Fruit fly (Drosophila melanogaster): ENCODE results near the gene Ir10a.

Ir10a gene

dm6 chrX:11347809-11348208 is 36.8 kb upstream of the Ir10a start, which contains the start of the genes GCS1 and CG11756 (continued):
- no peak for TF ChIP-seq ken (GFP tag; IDR thresholded peaks at IDR 0.05)
- TF ChIP-seq CG14860 (GFP tag; IDR thresholded peaks at IDR 0.05; ENCODE audit: partially characterized antibody), result no peak
- no peak for TF ChIP-seq CG3726 (GFP tag; IDR thresholded peaks at IDR 0.05)
- no peak for TF ChIP-seq Asciz (GFP tag; optimal IDR thresholded peaks at IDR 0.05)
- no peak for TF ChIP-seq gcm (GFP tag; optimal IDR thresholded peaks at IDR 0.05)
- no peak for TF ChIP-seq NfI (GFP tag; optimal IDR thresholded peaks at IDR 0.05)
- TF ChIP-seq CG11456 (GFP tag; IDR thresholded peaks at IDR 0.05), result no peak
- TF ChIP-seq Nf-YB (GFP tag; optimal IDR thresholded peaks at IDR 0.05), result no peak
- no peak for TF ChIP-seq CG7786 (GFP tag; optimal IDR thresholded peaks at IDR 0.05)
- TF ChIP-seq trh (GFP tag; optimal IDR thresholded peaks at IDR 0.05), result no peak
- no peak for TF ChIP-seq CG8089 (GFP tag; optimal IDR thresholded peaks at IDR 0.05)
- no peak for TF ChIP-seq tio (GFP tag; optimal IDR thresholded peaks at IDR 0.05)
- peak; percentile 23 for TF ChIP-seq CG14710 (tag; optimal IDR thresholded peaks at IDR 0.05)
- TF ChIP-seq CG31441 (GFP tag; IDR thresholded peaks at IDR 0.05), result no peak
- peak; percentile 17 for TF ChIP-seq phol (tag; optimal IDR thresholded peaks at IDR 0.05)
- no peak for TF ChIP-seq ttk (GFP tag; IDR thresholded peaks at IDR 0.05)
- TF ChIP-seq CG15514 (GFP tag; optimal IDR thresholded peaks at IDR 0.05), result peak; percentile 29
- no peak for TF ChIP-seq zen (tag; optimal IDR thresholded peaks at IDR 0.05)
- no peak for TF ChIP-seq CG10543 (GFP tag; optimal IDR thresholded peaks at IDR 0.05)
- TF ChIP-seq mam (GFP tag; optimal IDR thresholded peaks at IDR 0.05), result no peak
- no peak for TF ChIP-seq CG14050 (GFP tag; IDR thresholded peaks at IDR 0.05)
- no peak for TF ChIP-seq CG17568 (GFP tag; optimal IDR thresholded peaks at IDR 0.05)
- TF ChIP-seq CG7271 (tag; optimal IDR thresholded peaks at IDR 0.05), result no peak
- TF ChIP-seq B-H1 (GFP tag; IDR thresholded peaks at IDR 0.05), result no peak
- no peak for TF ChIP-seq her (GFP tag; optimal IDR thresholded peaks at IDR 0.05)
- TF ChIP-seq jumu (GFP tag; optimal IDR thresholded peaks at IDR 0.05), result no peak
- TF ChIP-seq CG5953 (GFP tag; IDR thresholded peaks at IDR 0.05), result no peak
- TF ChIP-seq bcd (GFP tag; optimal IDR thresholded peaks at IDR 0.05), result no peak
- TF ChIP-seq pita (GFP tag; optimal IDR thresholded peaks at IDR 0.05), result peak; percentile 45
- TF ChIP-seq trem (tag; optimal IDR thresholded peaks at IDR 0.05), result peak; percentile 37
- TF ChIP-seq gt (GFP tag; IDR thresholded peaks at IDR 0.05), result no peak
- TF ChIP-seq CG3847 (GFP tag; IDR thresholded peaks at IDR 0.05), result 0 out of 2 replicates have a peak, but pooled peaks have one; percentile 17
- TF ChIP-seq CG10209 (GFP tag; optimal IDR thresholded peaks at IDR 0.05), result no peak
- TF ChIP-seq CTCF (GFP tag; optimal IDR thresholded peaks at IDR 0.05), result peak; percentile 51
- no peak for TF ChIP-seq Ssrp (tag; optimal IDR thresholded peaks at IDR 0.05)
- no peak for TF ChIP-seq CG15479 (GFP tag; optimal IDR thresholded peaks at IDR 0.05)
- TF ChIP-seq Sin3A (optimal IDR thresholded peaks at IDR 0.05), result peak; percentile 19
- peak; percentile 48 for TF ChIP-seq MESR4 (GFP tag; optimal IDR thresholded peaks at IDR 0.05)
- TF ChIP-seq chinmo (GFP tag; IDR thresholded peaks at IDR 0.05; ENCODE audit: partially characterized antibody), result no peak
- no peak for TF ChIP-seq peb (GFP tag; IDR thresholded peaks at IDR 0.05)
- no peak for TF ChIP-seq Mes4 (GFP tag; optimal IDR thresholded peaks at IDR 0.05)
- no peak for TF ChIP-seq wor (GFP tag; IDR thresholded peaks at IDR 0.05)
- peak; percentile 27 for TF ChIP-seq CG10267 (tag; optimal IDR thresholded peaks at IDR 0.05)
- no peak for TF ChIP-seq CG2120 (GFP tag; optimal IDR thresholded peaks at IDR 0.05)
- peak; percentile 2 for TF ChIP-seq CG17829 (tag; optimal IDR thresholded peaks at IDR 0.05)
- peak; percentile 37 for TF ChIP-seq Dref (GFP tag; IDR thresholded peaks at IDR 0.05)
- TF ChIP-seq CG17912 (GFP tag; optimal IDR thresholded peaks at IDR 0.05), result no peak
- no peak for TF ChIP-seq CG2129 (GFP tag; IDR thresholded peaks at IDR 0.05; ENCODE audit: partially characterized antibody)
- TF ChIP-seq tap (tag; optimal IDR thresholded peaks at IDR 0.05), result no peak
- TF ChIP-seq sqz (GFP tag; optimal IDR thresholded peaks at IDR 0.05), result no peak
- no peak for TF ChIP-seq disco-r (GFP tag; optimal IDR thresholded peaks at IDR 0.05)
- no peak for TF ChIP-seq slou (GFP tag; optimal IDR thresholded peaks at IDR 0.05)
